Worm (Caenorhabditis elegans): ENCODE measurements around the gene gipc-2.

The gipc-2 gene

ce11 chrIV:9982895-9983294, 44.6 kb downstream of the gipc-2 start, which contains the start of gene mam-2:
Gene mam-2, plus strand, starts transcription at chrIV:9983195.
- no peak for TF ChIP-seq ceh-31 (tag; optimal IDR thresholded peaks at IDR 0.05)
- TF ChIP-seq syd-9 (tag; optimal IDR thresholded peaks at IDR 0.05): no peak

- no peak for TF ChIP-seq sox-4 (tag; optimal IDR thresholded peaks at IDR 0.05)
- TF ChIP-seq ceh-30 (tag; optimal IDR thresholded peaks at IDR 0.05): no peak
- no peak for TF ChIP-seq C08G9.2 (tag; optimal IDR thresholded peaks at IDR 0.05)
- no peak for TF ChIP-seq fax-1 (tag; optimal IDR thresholded peaks at IDR 0.05)
- TF ChIP-seq K09A11.1 (tag; optimal IDR thresholded peaks at IDR 0.05; ENCODE audit: insufficient read depth): no peak
- TF ChIP-seq pha-2 (tag; optimal IDR thresholded peaks at IDR 0.05): no peak
Measured at ce11 chrIV:9982226-9982794, 45.2 kb downstream of the gipc-2 start, which contains the start of gene rrp-1. Gene rrp-1, minus strand, starts transcription at chrIV:9982276.

ce11 chrIV:9977602-9978172, 49.8 kb downstream of the gipc-2 start, which contains the start of gene dhp-2:
Gene dhp-2, plus strand, starts transcription at chrIV:9978122.
- no peak for TF ChIP-seq unc-86 (tag; optimal IDR thresholded peaks at IDR 0.05)
- TF ChIP-seq nfya-1 (tag; optimal IDR thresholded peaks at IDR 0.05): no peak
- TF ChIP-seq ceh-14 (tag; optimal IDR thresholded peaks at IDR 0.05): no peak
- TF ChIP-seq ceh-18 (tag; optimal IDR thresholded peaks at IDR 0.05): no peak
- no peak for TF ChIP-seq hlh-8 (tag; optimal IDR thresholded peaks at IDR 0.05)
- TF ChIP-seq fkh-6 (tag; optimal IDR thresholded peaks at IDR 0.05): no peak
- no peak for TF ChIP-seq lim-6 (tag; optimal IDR thresholded peaks at IDR 0.05)
- no peak for TF ChIP-seq nhr-232 (tag; optimal IDR thresholded peaks at IDR 0.05)

All from whole organism, late embryonic.